Worm (Caenorhabditis elegans): ENCODE results near the gene spot-1.

- TF ChIP-seq snpc-4 (tag; optimal IDR thresholded peaks at IDR 0.05) (no peak), aly-2 (tag; optimal IDR thresholded peaks at IDR 0.05) (no peak), nhr-12 (tag; optimal IDR thresholded peaks at IDR 0.05) (no peak), ceh-16 (tag; optimal IDR thresholded peaks at IDR 0.05) (no peak), nhr-237 (tag; optimal IDR thresholded peaks at IDR 0.05) (no peak), lin-15B (tag; optimal IDR thresholded peaks at IDR 0.05) (no peak), elt-3 (tag; optimal IDR thresholded peaks at IDR 0.05) (no peak), unc-62 (GFP tag; optimal IDR thresholded peaks at IDR 0.05) (no peak), tbx-2 (tag; optimal IDR thresholded peaks at IDR 0.05) (no peak), ceh-28 (tag; optimal IDR thresholded peaks at IDR 0.05) (no peak), nhr-25 (tag; optimal IDR thresholded peaks at IDR 0.05) (no peak), lsy-12 (tag; optimal IDR thresholded peaks at IDR 0.05) (no peak), zag-1 (tag; optimal IDR thresholded peaks at IDR 0.05) (no peak)
These were observed 4.1 kb upstream of the spot-1 start, which contains the start of gene B0361.3 for ce11 chrIII:7281179-7281578.

Data from whole organism, L3 larva.